Worm (Caenorhabditis elegans) whole organism, L1 larva: ENCODE data around the gene H01G02.4.

Source experiments
- C04F5.9 ChIP-seq: sonication (generic microtip); optimal IDR thresholded peaks from 2 replicates; lab custom pipeline; 2016; ENCODE audit warnings: missing genetic modification characterization, missing compliant biosample characterization
- C16A3.4 ChIP-seq: fragments of 150-350 bp; optimal IDR thresholded peaks from 2 replicates; lab custom pipeline; 2014; ENCODE audit warnings: missing biosample characterization, missing genetic modification characterization
- C34B4.2 ChIP-seq: sonication (generic microtip); optimal IDR thresholded peaks from 2 replicates; lab custom pipeline; 2017; ENCODE audit warnings: mild to moderate bottlenecking, missing genetic modification characterization, missing compliant biosample characterization
- F16B12.6 ChIP-seq: fragments of 150-350 bp; optimal IDR thresholded peaks from 2 replicates; lab custom pipeline; 2014; ENCODE audit warnings: missing biosample characterization, missing genetic modification characterization
- Y116A8C.19 ChIP-seq: sonication (generic microtip); optimal IDR thresholded peaks from 2 replicates; lab custom pipeline; 2016; ENCODE audit warnings: missing compliant biosample characterization, missing genetic modification characterization, borderline replicate concordance
- alr-1 ChIP-seq: fragments of 200-800 bp; sonication (Bioruptor generic); optimal IDR thresholded peaks from 2 replicates; lab custom pipeline; 2018; ENCODE audit warnings: borderline replicate concordance, mild to moderate bottlenecking, missing genetic modification characterization, missing compliant biosample characterization
- aly-2 ChIP-seq: fragments of 150-350 bp; optimal IDR thresholded peaks from 2 replicates; lab custom pipeline; 2014; ENCODE audit warnings: missing biosample characterization, missing genetic modification characterization
- blmp-1 ChIP-seq: fragments of 150-350 bp; optimal IDR thresholded peaks from 2 replicates; lab custom pipeline; 2014; ENCODE audit warnings: missing biosample characterization, missing genetic modification characterization
- ceh-63 ChIP-seq: fragments of 200-800 bp; sonication (Bioruptor generic); optimal IDR thresholded peaks from 2 replicates; lab custom pipeline; 2018; ENCODE audit warnings: mild to moderate bottlenecking, missing genetic modification characterization, missing compliant biosample characterization
- ceh-8 ChIP-seq: fragments of 200-800 bp; sonication (Bioruptor generic); optimal IDR thresholded peaks from 2 replicates; lab custom pipeline; 2018; ENCODE audit warnings: mild to moderate bottlenecking, missing genetic modification characterization, moderate library complexity, missing compliant biosample characterization
- ceh-82 ChIP-seq, 3 experiments: fragments of 150-350 bp in 1 of 3; sonication (generic microtip) in 2 of 3; optimal IDR thresholded peaks; 2 replicates each; lab custom pipeline; 2014 to 2017; ENCODE audit warnings: missing biosample characterization in 3 of 3, missing genetic modification characterization in 3 of 3
- ceh-88 ChIP-seq: fragments of 200-800 bp; sonication (Bioruptor generic); IDR thresholded peaks from 2 replicates; pipeline ENCODE4 v1.3.6; 2022; ENCODE audit warnings: missing genetic modification characterization, missing compliant biosample characterization
- ces-1 ChIP-seq: fragments of 150-350 bp; optimal IDR thresholded peaks from 2 replicates; lab custom pipeline; 2014; ENCODE audit warnings: missing biosample characterization, missing genetic modification reagents, missing genetic modification characterization
- elt-2 ChIP-seq: sonication (generic microtip); optimal IDR thresholded peaks from 2 replicates; lab custom pipeline; 2016; ENCODE audit warnings: missing genetic modification characterization, mild to moderate bottlenecking, inconsistent platforms, missing compliant biosample characterization, missing genetic modification reagents
- elt-3 ChIP-seq, 6 experiments: fragments of 150-350 bp in 1 of 6; sonication (generic microtip); optimal IDR thresholded peaks; 2 replicates each; lab custom pipeline; 2017 to 2018; ENCODE audit warnings: missing biosample characterization in 6 of 6, missing genetic modification characterization in 6 of 6, inconsistent platforms in 1 of 6
- ets-5 ChIP-seq: fragments of 200-800 bp; sonication (Bioruptor generic); IDR thresholded peaks from 2 replicates; pipeline ENCODE4 v1.3.6; 2022; ENCODE audit warnings: missing genetic modification characterization, missing compliant biosample characterization
- fkh-4 ChIP-seq: sonication (generic microtip); optimal IDR thresholded peaks from 2 replicates; lab custom pipeline; 2016; ENCODE audit warnings: missing compliant biosample characterization, missing genetic modification characterization, borderline replicate concordance
- hlh-17 ChIP-seq: fragments of 200-800 bp; sonication (Bioruptor generic); optimal IDR thresholded peaks from 2 replicates; lab custom pipeline; 2018; ENCODE audit warnings: missing genetic modification characterization, mild to moderate bottlenecking, missing compliant biosample characterization, moderate library complexity, borderline replicate concordance
- hlh-4 ChIP-seq: sonication (generic microtip); optimal IDR thresholded peaks from 2 replicates; lab custom pipeline; 2016; ENCODE audit warnings: mild to moderate bottlenecking, missing genetic modification characterization, missing compliant biosample characterization
- hpl-2 ChIP-seq: fragments of 150-350 bp; optimal IDR thresholded peaks from 2 replicates; lab custom pipeline; 2014; ENCODE audit warnings: missing biosample characterization, missing genetic modification reagents, missing genetic modification characterization
- irx-1 ChIP-seq: sonication (generic microtip); optimal IDR thresholded peaks from 2 replicates; lab custom pipeline; 2016; ENCODE audit warnings: missing genetic modification characterization, missing compliant biosample characterization
- jun-1 ChIP-seq: fragments of 150-350 bp; optimal IDR thresholded peaks from 2 replicates; lab custom pipeline; 2014; ENCODE audit warnings: missing biosample characterization, missing genetic modification reagents, missing genetic modification characterization
- lin-14 ChIP-seq: fragments of 200-800 bp; sonication (Bioruptor generic); optimal IDR thresholded peaks from 2 replicates; lab custom pipeline; 2018; ENCODE audit warnings: mild to moderate bottlenecking, missing genetic modification characterization, moderate library complexity, missing compliant biosample characterization
- lin-15B ChIP-seq: fragments of 150-350 bp; sonication (generic microtip); optimal IDR thresholded peaks from 3 replicates; lab custom pipeline; 2014; ENCODE audit warnings: missing biosample characterization, missing genetic modification characterization
- lin-35 ChIP-seq, 2 experiments: fragments of 150-350 bp; optimal IDR thresholded peaks; 2 replicates each; lab custom pipeline; 2014; ENCODE audit warnings: missing biosample characterization in 2 of 2, missing genetic modification characterization in 2 of 2, missing genetic modification reagents in 2 of 2
- lir-3 ChIP-seq: sonication (generic microtip); optimal IDR thresholded peaks from 2 replicates; lab custom pipeline; 2016; ENCODE audit warnings: mild to moderate bottlenecking, missing genetic modification characterization, moderate library complexity, missing compliant biosample characterization; ENCODE audit not compliant: poor library complexity
- lsy-2 ChIP-seq, 2 experiments: fragments of 150-350 bp; optimal IDR thresholded peaks; 2 replicates each; lab custom pipeline; 2014; ENCODE audit warnings: missing biosample characterization in 2 of 2, missing genetic modification characterization in 2 of 2
- mab-9 ChIP-seq: fragments of 200-800 bp; sonication (Bioruptor generic); IDR thresholded peaks from 2 replicates; pipeline ENCODE4 v1.3.6; 2022; ENCODE audit warnings: missing genetic modification reagents, missing genetic modification characterization, missing compliant biosample characterization
- mdl-1 ChIP-seq, 2 experiments: fragments of 150-350 bp; optimal IDR thresholded peaks; 2 replicates each; lab custom pipeline; 2014 to 2017; ENCODE audit warnings: missing biosample characterization in 2 of 2, missing genetic modification characterization in 2 of 2, inconsistent platforms in 1 of 2
- nhr-19 ChIP-seq: fragments of 200-800 bp; sonication (Bioruptor generic); conservative IDR thresholded peaks from 2 replicates; pipeline ENCODE4 v1.3.6; 2022; ENCODE audit warnings: missing genetic modification characterization, missing compliant biosample characterization
- nhr-20 ChIP-seq: sonication (generic microtip); optimal IDR thresholded peaks from 2 replicates; lab custom pipeline; 2016; ENCODE audit warnings: mild to moderate bottlenecking, missing genetic modification characterization, missing compliant biosample characterization
- nhr-47 ChIP-seq: sonication (generic microtip); optimal IDR thresholded peaks from 2 replicates; lab custom pipeline; 2016; ENCODE audit warnings: mild to moderate bottlenecking, missing genetic modification characterization, moderate library complexity, missing compliant biosample characterization
- nhr-71 ChIP-seq: sonication (generic microtip); optimal IDR thresholded peaks from 2 replicates; lab custom pipeline; 2016; ENCODE audit warnings: mild to moderate bottlenecking, missing genetic modification characterization, moderate library complexity, missing compliant biosample characterization
- nhr-84 ChIP-seq: sonication (generic microtip); optimal IDR thresholded peaks from 2 replicates; lab custom pipeline; 2017; ENCODE audit warnings: missing biosample characterization, missing genetic modification characterization
- nhr-85 ChIP-seq: sonication (generic microtip); peaks from one replicate; lab custom pipeline; 2016; ENCODE audit warnings: missing genetic modification characterization, inconsistent platforms, missing compliant biosample characterization
- nhr-90 ChIP-seq: sonication (generic microtip); optimal IDR thresholded peaks from 2 replicates; lab custom pipeline; 2016; ENCODE audit warnings: mild to moderate bottlenecking, missing genetic modification characterization, missing compliant biosample characterization; ENCODE audit not compliant: poor library complexity
- pax-3 ChIP-seq: fragments of 200-800 bp; sonication (Bioruptor generic); optimal IDR thresholded peaks from 2 replicates; lab custom pipeline; 2018; ENCODE audit warnings: mild to moderate bottlenecking, missing genetic modification characterization, moderate library complexity, missing compliant biosample characterization
- pqm-1 ChIP-seq: sonication (generic microtip); optimal IDR thresholded peaks from 3 replicates; lab custom pipeline; 2017; ENCODE audit warnings: missing biosample characterization, missing genetic modification characterization
- rnt-1 ChIP-seq: sonication (generic microtip); optimal IDR thresholded peaks from 2 replicates; lab custom pipeline; 2016; ENCODE audit warnings: mild to moderate bottlenecking, missing genetic modification characterization, moderate library complexity, missing compliant biosample characterization
- skn-1 ChIP-seq: fragments of 150-350 bp; optimal IDR thresholded peaks from 2 replicates; lab custom pipeline; 2014; ENCODE audit warnings: missing biosample characterization, missing genetic modification characterization
- snu-23 ChIP-seq: sonication (generic microtip); optimal IDR thresholded peaks from 2 replicates; lab custom pipeline; 2016; ENCODE audit warnings: missing genetic modification characterization, missing compliant biosample characterization
- sptf-1 ChIP-seq: fragments of 150-350 bp; optimal IDR thresholded peaks from 2 replicates; lab custom pipeline; 2014; ENCODE audit warnings: missing biosample characterization, missing genetic modification characterization
- sup-37 ChIP-seq: fragments of 200-800 bp; sonication (Bioruptor generic); optimal IDR thresholded peaks from 2 replicates; lab custom pipeline; 2018; ENCODE audit warnings: mild to moderate bottlenecking, missing genetic modification characterization, missing compliant biosample characterization
- tbx-2 ChIP-seq: sonication (generic microtip); optimal IDR thresholded peaks from 2 replicates; lab custom pipeline; 2016; ENCODE audit warnings: missing genetic modification characterization, missing compliant biosample characterization
- unc-62 ChIP-seq: fragments of 150-350 bp; optimal IDR thresholded peaks from 2 replicates; lab custom pipeline; 2014; ENCODE audit warnings: missing biosample characterization, missing genetic modification reagents, missing genetic modification characterization
- unc-86 ChIP-seq: sonication (generic microtip); optimal IDR thresholded peaks from 2 replicates; lab custom pipeline; 2016; ENCODE audit warnings: missing genetic modification characterization, missing compliant biosample characterization
- unc-98 ChIP-seq: fragments of 200-800 bp; sonication (Bioruptor generic); IDR thresholded peaks from 2 replicates; pipeline ENCODE4 v1.3.6; 2022; ENCODE audit warnings: missing genetic modification characterization, missing compliant biosample characterization
- ztf-4 ChIP-seq: fragments of 150-350 bp; optimal IDR thresholded peaks from 2 replicates; lab custom pipeline; 2014; ENCODE audit warnings: missing biosample characterization, missing genetic modification characterization

The H01G02.4 gene

DNA sequence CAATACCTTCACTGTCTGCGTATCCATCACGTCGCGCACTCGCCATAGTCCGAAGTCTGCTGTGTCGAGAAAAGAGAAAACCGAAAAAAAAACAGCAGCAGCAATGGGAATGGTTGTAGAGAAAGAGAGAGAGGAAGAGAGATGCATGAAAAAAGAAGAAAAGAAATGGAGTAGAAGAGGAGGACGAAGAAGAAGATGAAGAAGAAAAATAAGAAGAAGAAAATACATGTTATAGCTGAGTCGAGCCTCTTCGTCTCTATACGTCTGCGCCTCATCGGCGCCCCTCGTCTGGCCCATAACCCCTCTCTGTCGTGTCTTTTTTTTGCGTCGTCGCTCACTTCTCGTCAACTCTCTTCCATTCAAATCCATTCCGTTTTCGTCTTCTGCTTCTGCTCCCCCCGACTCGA, 6.8 kb upstream of the H01G02.4 start (continued):
- TF ChIP-seq mdl-1 (tag; optimal IDR thresholded peaks at IDR 0.05; lab: Kevin White, UChicago) (peak in 1 of 2 experiments; percentile 40), sup-37 (GFP tag; lab: Kevin White, UChicago) (no peak), tbx-2 (tag; lab: Kevin White, UChicago) (peak; percentile 75), lsy-2 (tag; optimal IDR thresholded peaks at IDR 0.05; lab: Kevin White, UChicago) (peak; percentile 77 to 87), pqm-1 (tag; lab: Kevin White, UChicago) (no peak), jun-1 (tag; lab: Kevin White, UChicago) (peak; percentile 42), snu-23 (GFP tag; lab: Kevin White, UChicago) (peak; percentile 87), nhr-71 (tag; lab: Kevin White, UChicago) (peak; percentile 91), mab-9 (no peak; the same call in 1 of the 2 replicates), sptf-1 (tag; lab: Kevin White, UChicago) (no peak), ceh-8 (GFP tag; lab: Kevin White, UChicago) (peak; percentile 20), elt-2 (tag; lab: Kevin White, UChicago) (no peak), unc-86 (tag; lab: Kevin White, UChicago) (peak; percentile 84), ceh-88 (no peak), nhr-19 (peak; percentile 65), lin-15B (tag; lab: Kevin White, UChicago) (no peak), hlh-17 (GFP tag; lab: Kevin White, UChicago) (no peak), fkh-4 (tag; lab: Kevin White, UChicago) (no peak), nhr-47 (peak; percentile 78), pax-3 (tag; lab: Kevin White, UChicago) (no peak), rnt-1 (tag; lab: Kevin White, UChicago) (peak; percentile 39), F16B12.6 (tag; lab: Kevin White, UChicago) (no peak), hlh-4 (tag; lab: Kevin White, UChicago) (no peak), hpl-2 (no peak), Y116A8C.19 (tag; lab: Kevin White, UChicago) (no peak), ceh-63 (GFP tag; lab: Kevin White, UChicago) (no peak), unc-62 (no peak), nhr-90 (tag; lab: Kevin White, UChicago) (no peak), lir-3 (tag; lab: Kevin White, UChicago) (peak; percentile 50), ztf-4 (tag; lab: Kevin White, UChicago) (peak; percentile 53)
- TF ChIP-seq, all 84 proteins: peak for 43

ce11 chrIV:11809047-11809446, 6.1 kb upstream of the H01G02.4 start:
- no peak for TF ChIP-seq lir-3 (tag; lab: Kevin White, UChicago)
- TF ChIP-seq elt-3 (tag; optimal IDR thresholded peaks at IDR 0.05; lab: Kevin White, UChicago) = peak in 5 of 6 experiments; percentile 27 to 66 (median 53)
- TF ChIP-seq ceh-82 (tag; optimal IDR thresholded peaks at IDR 0.05; lab: Kevin White, UChicago) = no peak
- peak; percentile 7 for TF ChIP-seq lin-14
- TF ChIP-seq hlh-17 (GFP tag; lab: Kevin White, UChicago) = no peak
- peak in 1 of 2 experiments; percentile 23 for TF ChIP-seq lsy-2 (tag; optimal IDR thresholded peaks at IDR 0.05; lab: Kevin White, UChicago)
- TF ChIP-seq nhr-85 (tag; lab: Kevin White, UChicago) = peak; percentile 62
- peak; percentile 49 for TF ChIP-seq nhr-20
- TF ChIP-seq blmp-1 (tag; lab: Kevin White, UChicago) = peak; percentile 69
- no peak for TF ChIP-seq unc-98 (GFP tag; lab: Robert Waterston, UW)

DNA sequence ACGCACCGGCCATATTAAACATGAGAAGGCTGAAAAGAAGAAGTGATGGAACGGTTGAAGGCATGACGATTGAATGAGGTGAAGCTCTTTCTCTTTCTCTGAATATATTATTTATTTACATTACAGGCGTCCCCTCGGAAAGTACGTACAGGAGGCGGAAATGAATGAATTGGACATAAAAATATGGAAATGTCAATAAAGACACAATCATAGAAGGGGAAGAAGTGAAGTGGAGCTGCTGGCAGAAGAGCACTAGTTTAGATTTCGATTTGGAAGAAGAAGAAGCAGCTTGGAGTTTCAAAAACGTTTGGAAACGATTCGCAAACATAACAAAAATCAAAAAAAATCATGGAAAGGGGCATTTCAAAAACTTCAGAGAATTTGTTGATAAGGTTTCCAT, 1.1 kb upstream of the H01G02.4 start, which contains the start of gene H01G02.1:
TSS of gene H01G02.1 (minus strand) at position 101 of the 400 bp plus-strand sequence.
- no peak for TF ChIP-seq ceh-88
- TF ChIP-seq C16A3.4 = no peak
- no peak for TF ChIP-seq pax-3 (tag; lab: Kevin White, UChicago)
- no peak for TF ChIP-seq blmp-1 (tag; lab: Kevin White, UChicago)
- no peak for TF ChIP-seq aly-2 (tag; lab: Kevin White, UChicago)
- no peak for TF ChIP-seq hlh-17 (GFP tag; lab: Kevin White, UChicago)
- TF ChIP-seq lin-35 (GFP tag; optimal IDR thresholded peaks at IDR 0.05; lab: Kevin White, UChicago) = no peak
- TF ChIP-seq nhr-84 (tag; lab: Kevin White, UChicago) = no peak
- TF ChIP-seq irx-1 = no peak
- TF ChIP-seq alr-1 (tag; lab: Kevin White, UChicago) = no peak
- no peak for TF ChIP-seq lir-3 (tag; lab: Kevin White, UChicago)
- TF ChIP-seq C04F5.9 (tag; lab: Kevin White, UChicago) = no peak
- no peak for TF ChIP-seq rnt-1 (tag; lab: Kevin White, UChicago)
- no peak for TF ChIP-seq C34B4.2
- no peak for TF ChIP-seq ces-1 (GFP tag; lab: Kevin White, UChicago)
- no peak for TF ChIP-seq ets-5 (GFP tag; lab: Robert Waterston, UW)
- no peak for TF ChIP-seq skn-1 (tag; lab: Kevin White, UChicago)
- TF ChIP-seq lin-15B (tag; lab: Kevin White, UChicago) = no peak
